Worm (Caenorhabditis elegans) whole organism, L2 larva: ENCODE data around the gene ndx-6.

Source experiments
- C34F6.9 ChIP-seq: fragments of 150-350 bp; optimal IDR thresholded peaks from 2 replicates; lab custom pipeline; 2014; ENCODE audit warnings: missing biosample characterization, missing genetic modification characterization
- ZK546.5 ChIP-seq: sonication (generic microtip); optimal IDR thresholded peaks from 2 replicates; lab custom pipeline; 2017; ENCODE audit warnings: missing biosample characterization, missing genetic modification characterization
- alr-1 ChIP-seq: fragments of 150-350 bp; optimal IDR thresholded peaks from 2 replicates; lab custom pipeline; 2014; ENCODE audit warnings: missing biosample characterization, missing genetic modification characterization
- ama-1 ChIP-seq: fragments of 150-350 bp; optimal IDR thresholded peaks from 2 replicates; lab custom pipeline; 2018; ENCODE audit warnings: inconsistent platforms
- crh-2 ChIP-seq: sonication (generic microtip); optimal IDR thresholded peaks from 2 replicates; lab custom pipeline; 2017; ENCODE audit warnings: missing biosample characterization, missing genetic modification characterization
- dmd-4 ChIP-seq: sonication (generic microtip); optimal IDR thresholded peaks from 2 replicates; lab custom pipeline; 2017; ENCODE audit warnings: missing biosample characterization, missing genetic modification characterization
- egl-27 ChIP-seq: sonication (generic microtip); optimal IDR thresholded peaks from 3 replicates; lab custom pipeline; 2017; ENCODE audit warnings: missing biosample characterization, missing genetic modification reagents, missing genetic modification characterization
- nhr-25 ChIP-seq: fragments of 150-350 bp; sonication (generic microtip); optimal IDR thresholded peaks from 3 replicates; lab custom pipeline; 2014; ENCODE audit warnings: missing biosample characterization, missing genetic modification characterization
- nhr-77 ChIP-seq: fragments of 150-350 bp; optimal IDR thresholded peaks from 2 replicates; lab custom pipeline; 2014; ENCODE audit warnings: missing biosample characterization, missing genetic modification characterization
- skn-1 ChIP-seq: sonication (generic microtip); optimal IDR thresholded peaks from 2 replicates; lab custom pipeline; 2017; ENCODE audit warnings: missing biosample characterization, missing genetic modification characterization
- snpc-4 ChIP-seq: fragments of 150-350 bp; optimal IDR thresholded peaks from 2 replicates; lab custom pipeline; 2014; ENCODE audit warnings: missing biosample characterization, missing genetic modification characterization
- unc-55 ChIP-seq: fragments of 150-350 bp; sonication (generic microtip); optimal IDR thresholded peaks from 3 replicates; lab custom pipeline; 2014; ENCODE audit warnings: missing biosample characterization, missing genetic modification reagents, missing genetic modification characterization
- unc-62 ChIP-seq: fragments of 150-350 bp; optimal IDR thresholded peaks from 2 replicates; lab custom pipeline; 2014; ENCODE audit warnings: missing biosample characterization, missing genetic modification reagents, missing genetic modification characterization

- TF ChIP-seq nhr-25 (tag; lab: Kevin White, UChicago) (no peak), alr-1 (no peak), ZK546.5 (tag; lab: Kevin White, UChicago) (no peak), crh-2 (tag; lab: Kevin White, UChicago) (no peak), snpc-4 (no peak), C34F6.9 (tag; lab: Kevin White, UChicago) (no peak), ama-1 (lab: Kevin White, UChicago) (no peak), dmd-4 (tag; lab: Kevin White, UChicago) (no peak), unc-62 (GFP tag; lab: Kevin White, UChicago) (no peak), skn-1 (tag; lab: Kevin White, UChicago) (no peak), nhr-77 (no peak), unc-55 (GFP tag; lab: Kevin White, UChicago) (no peak), egl-27 (tag; lab: Kevin White, UChicago) (no peak)
Measured at ce11 chrII:5391447-5391846, 1.8 kb upstream of the ndx-6 start.
